Worm (Caenorhabditis elegans) whole organism, young adult: ENCODE results near the gene cah-3.

Source experiments
- F10E7.11 ChIP-seq: sonication (generic microtip); optimal IDR thresholded peaks from 2 replicates; lab custom pipeline; 2017; ENCODE audit warnings: mild to moderate bottlenecking, missing genetic modification characterization, moderate library complexity, missing compliant biosample characterization
- F22D6.2 ChIP-seq: sonication (generic microtip); optimal IDR thresholded peaks from 2 replicates; lab custom pipeline; 2016; ENCODE audit warnings: mild to moderate bottlenecking, missing genetic modification characterization, missing compliant biosample characterization
- F23B12.7 ChIP-seq: sonication (generic microtip); optimal IDR thresholded peaks from 2 replicates; lab custom pipeline; 2017; ENCODE audit warnings: missing genetic modification characterization, mild to moderate bottlenecking, missing compliant biosample characterization, antibody characterized with exemption, moderate library complexity; ENCODE audit not compliant: insufficient read depth
- F37B4.10 ChIP-seq: fragments of 200-800 bp; sonication (Bioruptor generic); IDR thresholded peaks from 2 replicates; pipeline ENCODE4 v1.3.6; 2022; ENCODE audit warnings: missing genetic modification characterization, missing compliant biosample characterization
- F55B11.4 ChIP-seq: sonication (generic microtip); optimal IDR thresholded peaks from 2 replicates; lab custom pipeline; 2016; ENCODE audit warnings: missing compliant biosample characterization, missing genetic modification characterization, borderline replicate concordance; ENCODE audit not compliant: insufficient read depth
- T07F8.4 ChIP-seq: sonication (generic microtip); optimal IDR thresholded peaks from 2 replicates; lab custom pipeline; 2016; ENCODE audit warnings: mild to moderate bottlenecking, missing genetic modification characterization, moderate library complexity, missing compliant biosample characterization
- T26A5.8 ChIP-seq: sonication (generic microtip); optimal IDR thresholded peaks from 2 replicates; lab custom pipeline; 2016; ENCODE audit warnings: missing genetic modification characterization, missing compliant biosample characterization
- Y56A3A.18 ChIP-seq: fragments of 200-800 bp; sonication (Bioruptor generic); IDR thresholded peaks from 2 replicates; pipeline ENCODE4 v1.3.6; 2022; ENCODE audit warnings: missing genetic modification reagents, missing genetic modification characterization, missing compliant biosample characterization
- Y95B8A.8 ChIP-seq: fragments of 200-800 bp; sonication (Bioruptor generic); IDR thresholded peaks from 2 replicates; pipeline ENCODE4 v1.3.6; 2022; ENCODE audit warnings: missing genetic modification reagents, missing genetic modification characterization, missing compliant biosample characterization
- akir-1 ChIP-seq: fragments of 200-800 bp; sonication (Bioruptor generic); optimal IDR thresholded peaks from 2 replicates; lab custom pipeline; 2018; ENCODE audit warnings: mild to moderate bottlenecking, missing genetic modification characterization, moderate library complexity, missing compliant biosample characterization
- attf-5 ChIP-seq: fragments of 200-800 bp; sonication (Bioruptor generic); optimal IDR thresholded peaks from 2 replicates; lab custom pipeline; 2018; ENCODE audit warnings: mild to moderate bottlenecking, missing genetic modification characterization, missing compliant biosample characterization
- bed-1 ChIP-seq: fragments of 200-800 bp; sonication (Bioruptor generic); IDR thresholded peaks from 2 replicates; pipeline ENCODE4 v1.3.6; 2022; ENCODE audit warnings: missing genetic modification reagents, missing genetic modification characterization, missing compliant biosample characterization
- ceh-100 ChIP-seq: fragments of 200-800 bp; sonication (Bioruptor generic); IDR thresholded peaks from 2 replicates; pipeline ENCODE4 v1.3.6; 2022; ENCODE audit warnings: missing genetic modification reagents, missing genetic modification characterization, missing compliant biosample characterization
- ceh-27 ChIP-seq: fragments of 200-800 bp; sonication (Bioruptor generic); optimal IDR thresholded peaks from 2 replicates; lab custom pipeline; 2018; ENCODE audit warnings: mild to moderate bottlenecking, missing genetic modification characterization, moderate library complexity, missing compliant biosample characterization
- ceh-40 ChIP-seq: fragments of 200-800 bp; sonication (Bioruptor generic); IDR thresholded peaks from 2 replicates; pipeline ENCODE4 v1.3.6; 2022; ENCODE audit warnings: missing genetic modification characterization, missing compliant biosample characterization
- ceh-58 ChIP-seq: fragments of 200-800 bp; sonication (Bioruptor generic); IDR thresholded peaks from 2 replicates; pipeline ENCODE4 v1.3.6; 2022; ENCODE audit warnings: missing genetic modification characterization, missing compliant biosample characterization
- dox-1 ChIP-seq: fragments of 200-800 bp; sonication (Bioruptor generic); IDR thresholded peaks from 2 replicates; pipeline ENCODE4 v1.3.6; 2022; ENCODE audit warnings: missing genetic modification reagents, missing genetic modification characterization, missing compliant biosample characterization
- dpff-1 ChIP-seq: sonication (generic microtip); optimal IDR thresholded peaks from 2 replicates; lab custom pipeline; 2017; ENCODE audit warnings: mild to moderate bottlenecking, missing genetic modification characterization, missing compliant biosample characterization
- efl-1 ChIP-seq: fragments of 150-350 bp; optimal IDR thresholded peaks from 2 replicates; lab custom pipeline; 2014; ENCODE audit warnings: missing biosample characterization, missing genetic modification reagents, missing genetic modification characterization
- ekl-4 ChIP-seq: fragments of 200-800 bp; sonication (Bioruptor generic); IDR thresholded peaks from 2 replicates; pipeline ENCODE4 v1.3.6; 2022; ENCODE audit warnings: missing genetic modification reagents, missing genetic modification characterization, missing compliant biosample characterization
- hmg-20 ChIP-seq: fragments of 200-800 bp; sonication (Bioruptor generic); IDR thresholded peaks from 2 replicates; pipeline ENCODE4 v1.3.6; 2022; ENCODE audit warnings: missing genetic modification reagents, missing genetic modification characterization, missing compliant biosample characterization
- let-526 ChIP-seq: fragments of 200-800 bp; sonication (Bioruptor generic); IDR thresholded peaks from 2 replicates; pipeline ENCODE4 v1.3.6; 2022; ENCODE audit warnings: missing genetic modification reagents, missing genetic modification characterization, missing compliant biosample characterization
- lin-26 ChIP-seq: fragments of 200-800 bp; sonication (Bioruptor generic); IDR thresholded peaks from 2 replicates; pipeline ENCODE4 v1.3.6; 2022; ENCODE audit warnings: missing genetic modification reagents, missing genetic modification characterization, missing compliant biosample characterization
- madf-10 ChIP-seq: sonication (generic microtip); optimal IDR thresholded peaks from 2 replicates; lab custom pipeline; 2016; ENCODE audit warnings: mild to moderate bottlenecking, missing genetic modification characterization, missing compliant biosample characterization
- madf-6 ChIP-seq: fragments of 200-800 bp; sonication (Bioruptor generic); IDR thresholded peaks from 2 replicates; pipeline ENCODE4 v1.3.6; 2022; ENCODE audit warnings: missing genetic modification reagents, missing genetic modification characterization, missing compliant biosample characterization
- mxl-1 ChIP-seq: sonication (generic microtip); optimal IDR thresholded peaks from 2 replicates; lab custom pipeline; 2016; ENCODE audit warnings: missing genetic modification characterization, missing compliant biosample characterization
- nhr-80 ChIP-seq: sonication (generic microtip); optimal IDR thresholded peaks from 2 replicates; lab custom pipeline; 2016; ENCODE audit warnings: missing genetic modification characterization, missing compliant biosample characterization
- nhr-90 ChIP-seq: sonication (generic microtip); optimal IDR thresholded peaks from 2 replicates; lab custom pipeline; 2016; ENCODE audit warnings: missing genotype, mild to moderate bottlenecking, missing genetic modification characterization, missing compliant biosample characterization
- repo-1 ChIP-seq: sonication (generic microtip); optimal IDR thresholded peaks from 2 replicates; lab custom pipeline; 2017; ENCODE audit warnings: mild to moderate bottlenecking, missing genetic modification characterization, missing compliant biosample characterization
- sea-2 ChIP-seq: fragments of 200-800 bp; sonication (Bioruptor generic); IDR thresholded peaks from 2 replicates; pipeline ENCODE4 v1.3.6; 2022; ENCODE audit warnings: missing genetic modification characterization, missing compliant biosample characterization
- somi-1 ChIP-seq: fragments of 200-800 bp; sonication (Bioruptor generic); optimal IDR thresholded peaks from 2 replicates; lab custom pipeline; 2018; ENCODE audit warnings: mild to moderate bottlenecking, missing genetic modification characterization, missing compliant biosample characterization
- sptf-2 ChIP-seq: fragments of 200-800 bp; sonication (Bioruptor generic); optimal IDR thresholded peaks from 2 replicates; lab custom pipeline; 2018; ENCODE audit warnings: mild to moderate bottlenecking, missing genetic modification characterization, missing compliant biosample characterization
- unc-130 ChIP-seq: sonication (generic microtip); optimal IDR thresholded peaks from 2 replicates; lab custom pipeline; 2016; ENCODE audit warnings: missing genetic modification reagents, missing genetic modification characterization, missing compliant biosample characterization
- unc-62 ChIP-seq: fragments of 150-350 bp; optimal IDR thresholded peaks from 2 replicates; lab custom pipeline; 2014; ENCODE audit warnings: missing biosample characterization, missing genetic modification reagents, missing genetic modification characterization
- xnd-1 ChIP-seq: sonication (generic microtip); optimal IDR thresholded peaks from 2 replicates; lab custom pipeline; 2016; ENCODE audit warnings: missing genotype, missing genetic modification reagents, missing genetic modification characterization, missing compliant biosample characterization
- zfh-2 ChIP-seq: fragments of 200-800 bp; sonication (Bioruptor generic); conservative IDR thresholded peaks from 2 replicates; pipeline ENCODE4 v1.3.6; 2022; ENCODE audit warnings: missing genetic modification reagents, missing genetic modification characterization, missing compliant biosample characterization
- ztf-25 ChIP-seq: fragments of 200-800 bp; sonication (Bioruptor generic); IDR thresholded peaks from 2 replicates; pipeline ENCODE4 v1.3.6; 2022; ENCODE audit warnings: missing genetic modification reagents, missing genetic modification characterization, missing compliant biosample characterization
- ztf-28 ChIP-seq: fragments of 200-800 bp; sonication (Bioruptor generic); IDR thresholded peaks from 2 replicates; pipeline ENCODE4 v1.3.6; 2022; ENCODE audit warnings: missing genetic modification reagents, missing genetic modification characterization, missing compliant biosample characterization
- ztf-6 ChIP-seq: fragments of 200-800 bp; sonication (Bioruptor generic); IDR thresholded peaks from 2 replicates; pipeline ENCODE4 v1.3.6; 2022; ENCODE audit warnings: missing genetic modification reagents, missing genetic modification characterization, missing compliant biosample characterization

The cah-3 gene

ce11 chrX:16527815-16528214, 40.5 kb downstream of the cah-3 start:
- TF ChIP-seq F37B4.10 (GFP tag; lab: Robert Waterston, UW) (0 out of 2 replicates have a peak, but pooled peaks have one; percentile 42), ceh-27 (GFP tag; lab: Kevin White, UChicago) (peak; percentile 18), Y56A3A.18 (no peak), T26A5.8 (no peak), madf-6 (no peak), dpff-1 (tag; lab: Kevin White, UChicago) (no peak), nhr-80 (no peak), zfh-2 (GFP tag; lab: Robert Waterston, UW) (peak; percentile 86), madf-10 (tag; lab: Kevin White, UChicago) (no peak), ceh-58 (GFP tag; lab: Robert Waterston, UW) (0 out of 2 replicates have a peak, but pooled peaks have one; percentile 51), let-526 (GFP tag; lab: Robert Waterston, UW) (no peak), lin-26 (GFP tag; lab: Robert Waterston, UW) (0 out of 2 replicates have a peak, but pooled peaks have one; percentile 15), ekl-4 (GFP tag; lab: Robert Waterston, UW) (no peak), bed-1 (GFP tag; lab: Robert Waterston, UW) (no peak), efl-1 (GFP tag; lab: Kevin White, UChicago) (no peak), nhr-90 (no peak)

DNA sequence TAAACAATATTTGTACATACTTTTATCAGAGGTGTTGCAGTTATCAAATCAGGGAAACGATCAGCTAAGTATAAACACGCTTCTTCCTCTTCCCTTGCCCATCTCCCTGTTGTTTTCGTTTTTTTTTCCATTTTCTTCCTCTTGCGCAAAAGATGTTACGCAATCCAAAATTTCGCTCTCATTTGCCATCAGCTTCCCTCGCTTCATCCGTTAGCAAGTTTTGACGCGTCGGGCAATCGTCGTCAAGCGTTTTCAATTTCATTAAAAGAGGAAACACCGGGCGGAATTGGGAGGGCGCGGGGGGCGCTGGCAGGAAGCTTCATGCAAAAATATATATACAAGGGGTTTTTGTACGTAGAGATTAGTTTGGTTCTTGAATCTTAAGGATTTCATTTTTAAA, 42.7 kb downstream of the cah-3 start:
- TF ChIP-seq F55B11.4 (tag; lab: Kevin White, UChicago) (no peak), dox-1 (GFP tag; lab: Robert Waterston, UW) (no peak), madf-6 (no peak), ztf-28 (GFP tag; lab: Robert Waterston, UW) (no peak), somi-1 (GFP tag; lab: Kevin White, UChicago) (no peak), sea-2 (GFP tag; lab: Robert Waterston, UW) (no peak), hmg-20 (no peak), F10E7.11 (tag; lab: Kevin White, UChicago) (no peak), unc-130 (no peak), attf-5 (GFP tag; lab: Kevin White, UChicago) (no peak), Y95B8A.8 (GFP tag; lab: Robert Waterston, UW) (no peak), xnd-1 (tag; lab: Kevin White, UChicago) (no peak), lin-26 (GFP tag; lab: Robert Waterston, UW) (no peak), T07F8.4 (no peak), repo-1 (no peak), unc-62 (GFP tag; lab: Kevin White, UChicago) (no peak), madf-10 (tag; lab: Kevin White, UChicago) (no peak), sptf-2 (no peak), Y56A3A.18 (no peak)

DNA sequence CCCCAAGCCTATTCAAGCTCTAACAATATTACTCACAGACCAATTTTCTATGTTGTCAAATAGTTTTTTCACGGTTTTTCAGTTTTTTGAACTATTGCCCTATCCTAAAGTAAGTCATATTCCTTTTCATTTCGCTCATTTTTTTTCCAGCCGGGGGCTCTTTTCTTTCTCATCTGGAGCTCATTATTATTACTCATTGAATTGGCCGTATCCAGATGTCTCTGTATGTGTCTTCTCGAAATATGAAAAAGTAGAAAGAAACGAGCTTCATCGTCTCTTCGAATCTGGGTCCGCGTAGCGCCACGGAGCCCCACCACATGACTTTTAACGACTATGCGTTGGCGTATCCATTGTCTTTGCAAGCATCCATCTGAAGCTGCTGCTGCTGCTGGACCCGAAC, 43.2 kb downstream of the cah-3 start:
- TF ChIP-seq F23B12.7 (tag; lab: Kevin White, UChicago), result no peak
- no peak for TF ChIP-seq ztf-6 (GFP tag; lab: Robert Waterston, UW)
- TF ChIP-seq ceh-100 (GFP tag; lab: Robert Waterston, UW), result no peak
- TF ChIP-seq somi-1 (GFP tag; lab: Kevin White, UChicago), result no peak
- TF ChIP-seq bed-1 (GFP tag; lab: Robert Waterston, UW), result no peak
- no peak for TF ChIP-seq mxl-1 (tag; lab: Kevin White, UChicago)
- no peak for TF ChIP-seq Y56A3A.18
- TF ChIP-seq akir-1, result no peak
- no peak for TF ChIP-seq unc-62 (GFP tag; lab: Kevin White, UChicago)
- no peak for TF ChIP-seq F22D6.2
- no peak for TF ChIP-seq ztf-25 (GFP tag; lab: Robert Waterston, UW)
- TF ChIP-seq ceh-40 (GFP tag; lab: Robert Waterston, UW), result no peak
